Worm (Caenorhabditis elegans) whole organism, dauer: ENCODE data around the gene cki-2.

Experiments
- unc-62 ChIP-seq: sonication (generic microtip); optimal IDR thresholded peaks from 2 replicates; lab custom pipeline; 2017; ENCODE audit warnings: missing biosample characterization, missing genetic modification reagents, missing genetic modification characterization

Gene cki-2

ce11 chrII:7814915-7815314, 1.4 kb upstream of the cki-2 start:
- no peak for TF ChIP-seq unc-62 (GFP tag; lab: Kevin White, UChicago)

ce11 chrII:7815406-7815805, 893 bp upstream of the cki-2 start:
- TF ChIP-seq unc-62 (GFP tag; lab: Kevin White, UChicago): no peak

ce11 chrII:7817580-7817979, 1.3 kb downstream of the cki-2 start:
- no peak for TF ChIP-seq unc-62 (GFP tag; lab: Kevin White, UChicago)

ce11 chrII:7819359-7819758, 3.1 kb downstream of the cki-2 start:
- TF ChIP-seq unc-62 (GFP tag; lab: Kevin White, UChicago): no peak

- no peak for TF ChIP-seq unc-62 (GFP tag; lab: Kevin White, UChicago)
Observed at ce11 chrII:7822454-7822853, 6.2 kb downstream of the cki-2 start, which contains the start of gene irld-47. irld-47 (minus strand) TSS chrII:7822554.

- TF ChIP-seq unc-62 (GFP tag; lab: Kevin White, UChicago): no peak
Observed at ce11 chrII:7825107-7825506, 8.8 kb downstream of the cki-2 start, which contains the start of gene srw-62. srw-62 (plus strand) TSS chrII:7825407.

- no peak for TF ChIP-seq unc-62 (GFP tag; lab: Kevin White, UChicago)
Observed at ce11 chrII:7827883-7828282, 11.6 kb downstream of the cki-2 start.

ce11 chrII:7829616-7830015, 13.3 kb downstream of the cki-2 start:
- no peak for TF ChIP-seq unc-62 (GFP tag; lab: Kevin White, UChicago)

ce11 chrII:7832054-7832453, 15.8 kb downstream of the cki-2 start, which contains the start of gene T09A5.14:
T09A5.14 (plus strand) TSS chrII:7832354.
- no peak for TF ChIP-seq unc-62 (GFP tag; lab: Kevin White, UChicago)

- no peak for TF ChIP-seq unc-62 (GFP tag; lab: Kevin White, UChicago)
Observed at ce11 chrII:7835314-7835713, 19.0 kb downstream of the cki-2 start, which contains the start of gene cex-2. cex-2 (minus strand) TSS chrII:7835414.

ce11 chrII:7836613-7837226, 20.4 kb downstream of the cki-2 start:
- TF ChIP-seq unc-62 (GFP tag; lab: Kevin White, UChicago): no peak

- no peak for TF ChIP-seq unc-62 (GFP tag; lab: Kevin White, UChicago)
Observed at ce11 chrII:7838661-7839060, 22.4 kb downstream of the cki-2 start.

ce11 chrII:7839703-7840102, 23.4 kb downstream of the cki-2 start:
- TF ChIP-seq unc-62 (GFP tag; lab: Kevin White, UChicago): no peak

- TF ChIP-seq unc-62 (GFP tag; lab: Kevin White, UChicago): no peak
Observed at ce11 chrII:7842053-7842452, 25.8 kb downstream of the cki-2 start, which contains the start of gene klp-3. klp-3 (plus strand) TSS chrII:7842353.

- TF ChIP-seq unc-62 (GFP tag; lab: Kevin White, UChicago): no peak
Observed at ce11 chrII:7845571-7846236, 29.4 kb downstream of the cki-2 start, which contains the start of gene T09A5.4. T09A5.4 (plus strand) TSS chrII:7846186.

- no peak for TF ChIP-seq unc-62 (GFP tag; lab: Kevin White, UChicago)
Observed at ce11 chrII:7849697-7850096, 33.4 kb downstream of the cki-2 start, which contains the start of gene acr-7. acr-7 (minus strand) TSS chrII:7849797.

- TF ChIP-seq unc-62 (GFP tag; lab: Kevin White, UChicago): no peak
Observed at ce11 chrII:7850575-7850974, 34.3 kb downstream of the cki-2 start.
